Worm (Caenorhabditis elegans): ENCODE data around the gene Y54G11A.14.
A peak's percentile ranks its signal among the peaks of the same experiment; 100 is the strongest.

ce11 chrII:14357936-14358416, 40.0 kb downstream of the Y54G11A.14 start, which contains the start of the genes agl-1 and pfs-2:
- no peak for TF ChIP-seq ceh-82 (tag; optimal IDR thresholded peaks at IDR 0.05)
- TF ChIP-seq nhr-12 (tag; optimal IDR thresholded peaks at IDR 0.05) = no peak
- TF ChIP-seq nhr-6 (tag; optimal IDR thresholded peaks at IDR 0.05) = no peak
- peak; percentile 39 for TF ChIP-seq zag-1 (tag; optimal IDR thresholded peaks at IDR 0.05)
- TF ChIP-seq nhr-10 (tag; optimal IDR thresholded peaks at IDR 0.05) = no peak
- peak; percentile 10 for TF ChIP-seq egl-27 (tag; optimal IDR thresholded peaks at IDR 0.05)

Measured in whole organism, L2 larva.